Fruit fly (Drosophila melanogaster) whole organism, embryonic: ENCODE results near the gene CG16998.
"Not testable (repeated sequence)": the region's sequence is repeated elsewhere in the genome, so short reads cannot be mapped to it uniquely, and the experiment has no call there.

ENCODE experiments used
- CG11504 ChIP-seq: fragments of 200-800 bp; sonication (Bioruptor generic); optimal IDR thresholded peaks from 3 replicates; lab custom pipeline; 2019; ENCODE audit warnings: missing biosample characterization, mild to moderate bottlenecking, missing genetic modification characterization, moderate library complexity
- CG12155 ChIP-seq: fragments of 200-800 bp; sonication (Bioruptor generic); optimal IDR thresholded peaks from 3 replicates; lab custom pipeline; 2016; ENCODE audit warnings: missing biosample characterization, missing genetic modification characterization
- CG8924 ChIP-seq: fragments of 200-800 bp; optimal IDR thresholded peaks from 3 replicates; lab custom pipeline; 2019; ENCODE audit warnings: missing biosample characterization, mild to moderate bottlenecking, missing genetic modification characterization, moderate library complexity
- E2f2 ChIP-seq: fragments of 200-800 bp; sonication (Bioruptor generic); IDR thresholded peaks from 2 replicates; pipeline ENCODE4 v1.3.6; 2022; ENCODE audit warnings: missing biosample characterization, missing genetic modification characterization
- Ets65A ChIP-seq: fragments of 200-800 bp; sonication (Bioruptor generic); peaks from one replicate; lab custom pipeline; 2016; ENCODE audit warnings: missing biosample characterization, missing genetic modification characterization
- Fer3 ChIP-seq: fragments of 200-800 bp; sonication (Bioruptor generic); optimal IDR thresholded peaks from 2 replicates; lab custom pipeline; 2018; ENCODE audit warnings: missing biosample characterization, mild to moderate bottlenecking, missing genetic modification characterization, moderate library complexity
- Hey ChIP-seq: fragments of 200-800 bp; sonication (Bioruptor generic); optimal IDR thresholded peaks from 3 replicates; lab custom pipeline; 2018; ENCODE audit warnings: missing biosample characterization, mild to moderate bottlenecking, missing genetic modification characterization
- Nf-YA ChIP-seq: fragments of 200-800 bp; sonication (Bioruptor generic); IDR thresholded peaks from 2 replicates; pipeline ENCODE4 v1.3.6; 2022; ENCODE audit warnings: missing biosample characterization, missing genetic modification characterization
- kah ChIP-seq: fragments of 200-800 bp; sonication (Bioruptor generic); optimal IDR thresholded peaks from 2 replicates; lab custom pipeline; 2018; ENCODE audit warnings: missing biosample characterization, mild to moderate bottlenecking, missing genetic modification characterization
- row ChIP-seq: fragments of 200-800 bp; sonication (Bioruptor generic); IDR thresholded peaks from 3 replicates; pipeline ENCODE4 v1.3.6; 2022; ENCODE audit warnings: missing biosample characterization, missing genetic modification characterization
- trh ChIP-seq: fragments of 200-800 bp; sonication (Bioruptor generic); optimal IDR thresholded peaks from 2 replicates; lab custom pipeline; 2016; ENCODE audit warnings: missing biosample characterization, missing genetic modification characterization

CG16998 gene

DNA sequence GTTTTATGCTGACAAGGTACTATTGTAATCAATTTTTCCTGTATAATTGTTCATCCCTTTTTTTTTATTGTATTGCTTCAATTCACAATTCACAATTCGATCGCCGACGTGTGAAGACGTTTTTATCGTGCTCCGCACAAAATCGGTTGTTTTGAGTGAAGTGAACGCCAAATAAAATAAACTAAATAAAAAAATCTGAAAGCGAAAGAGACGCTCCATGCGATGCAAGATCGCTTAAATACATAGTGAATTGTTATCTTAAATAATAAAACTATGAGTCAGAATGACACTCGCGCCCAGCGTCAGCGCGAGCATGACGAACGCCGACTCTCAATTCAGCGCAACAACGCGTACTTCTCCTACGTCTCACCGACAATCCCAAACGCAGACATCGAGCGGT lies 40.9 kb downstream of the CG16998 start, which contains the start of gene CG8539:
Gene CG8539, minus strand, starts transcription at position 101 of the 400 bp plus-strand sequence.
- not testable (repeated sequence) for TF ChIP-seq trh (GFP tag; lab: Kevin White, UChicago); E2f2 (GFP tag; lab: Robert Waterston, UW); Hey (tag; lab: Kevin White, UChicago)

- no peak for TF ChIP-seq CG8924 (tag; lab: Kevin White, UChicago)
- no peak for TF ChIP-seq row
- no peak for TF ChIP-seq kah (GFP tag; lab: Kevin White, UChicago)
- no peak for TF ChIP-seq Fer3 (tag; lab: Kevin White, UChicago)
- no peak for TF ChIP-seq Nf-YA (GFP tag; lab: Robert Waterston, UW)
- TF ChIP-seq Ets65A (GFP tag; lab: Kevin White, UChicago), result peak; percentile 46
- TF ChIP-seq, all 482 proteins: peak for 1
These were observed 43.5 kb downstream of the CG16998 start, which contains the start of gene Cyp4d8 for dm6 chr3L:7496097-7496496. TSS of gene Cyp4d8 (minus strand) at chr3L:7496197.

- no peak for TF ChIP-seq CG12155 (GFP tag; lab: Kevin White, UChicago)
- TF ChIP-seq CG11504 (tag; lab: Kevin White, UChicago), result peak; percentile 6
These were observed 48.1 kb downstream of the CG16998 start, which contains the start of gene Cyp316a1 for dm6 chr3L:7491564-7491963. TSS of gene Cyp316a1 (plus strand) at chr3L:7491864.
